Worm (Caenorhabditis elegans): ENCODE measurements around the gene Y57G11C.38.
A peak's percentile ranks its signal among the peaks of the same experiment; 100 is the strongest.

Gene Y57G11C.38

DNA sequence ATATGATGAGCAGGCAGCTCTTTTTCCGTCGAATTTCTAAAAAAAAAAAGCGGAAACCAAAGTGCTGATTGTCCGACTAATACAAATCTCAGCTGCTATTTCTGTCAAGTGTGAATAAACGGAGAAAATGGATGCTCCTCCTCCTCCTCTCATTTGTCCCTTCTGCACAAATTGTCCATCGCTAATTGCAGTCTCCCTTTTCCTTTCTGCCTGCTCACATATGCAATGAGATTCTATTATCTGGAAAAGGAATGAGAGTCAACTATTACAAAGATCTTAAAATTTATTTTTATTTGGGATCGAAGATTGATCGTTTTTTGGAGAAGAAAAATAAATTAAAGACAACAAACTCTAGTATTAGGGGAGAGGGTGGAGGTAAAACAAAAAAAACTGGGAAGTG, 40.0 kb upstream of the Y57G11C.38 start (continued):
- TF ChIP-seq nhr-77 (tag; optimal IDR thresholded peaks at IDR 0.05) = no peak
- TF ChIP-seq D1046.2 (GFP tag; IDR thresholded peaks at IDR 0.05) = no peak
- no peak for TF ChIP-seq nhr-237 (tag; optimal IDR thresholded peaks at IDR 0.05)
- no peak for TF ChIP-seq nhr-28 (tag; optimal IDR thresholded peaks at IDR 0.05)
- TF ChIP-seq spr-1 (tag; optimal IDR thresholded peaks at IDR 0.05) = peak; percentile 66
- TF ChIP-seq ceh-82 (tag; optimal IDR thresholded peaks at IDR 0.05) = no peak
- TF ChIP-seq skn-1 (tag; optimal IDR thresholded peaks at IDR 0.05) = no peak
- TF ChIP-seq ztf-11 (tag; optimal IDR thresholded peaks at IDR 0.05) = no peak
- no peak for TF ChIP-seq dmd-8 (GFP tag; IDR thresholded peaks at IDR 0.05)
- TF ChIP-seq nhr-76 (tag; optimal IDR thresholded peaks at IDR 0.05) = no peak
- peak; percentile 52 for TF ChIP-seq ama-1 (optimal IDR thresholded peaks at IDR 0.05)
- no peak for TF ChIP-seq lin-39 (tag; optimal IDR thresholded peaks at IDR 0.05)
- no peak for TF ChIP-seq spr-3 (GFP tag; optimal IDR thresholded peaks at IDR 0.05)
- peak; percentile 46 for TF ChIP-seq aha-1 (tag)
- TF ChIP-seq F37D6.2 (tag; optimal IDR thresholded peaks at IDR 0.05) = no peak
- no peak; the same call in 1 of the 2 replicates for TF ChIP-seq Y48G9A.11 (GFP tag; IDR thresholded peaks at IDR 0.05)
- no peak for TF ChIP-seq nhr-6 (tag; optimal IDR thresholded peaks at IDR 0.05)
- no peak for TF ChIP-seq lir-3 (tag; optimal IDR thresholded peaks at IDR 0.05)
- TF ChIP-seq dve-1 (tag; optimal IDR thresholded peaks at IDR 0.05; ENCODE audit: insufficient read depth) = peak; percentile 32
- no peak for TF ChIP-seq saeg-2 (GFP tag; IDR thresholded peaks at IDR 0.05)
- no peak for TF ChIP-seq egl-43 (GFP tag; IDR thresholded peaks at IDR 0.05)
- no peak for TF ChIP-seq Y5F2A.4 (GFP tag; optimal IDR thresholded peaks at IDR 0.05)
- peak; percentile 85 for TF ChIP-seq snpc-1.2 (GFP tag; IDR thresholded peaks at IDR 0.05)
- TF ChIP-seq hlh-30 (tag; optimal IDR thresholded peaks at IDR 0.05; ENCODE audit: insufficient read depth) = no peak
- no peak for TF ChIP-seq arid-1 (GFP tag; conservative IDR thresholded peaks at IDR 0.05)
- TF ChIP-seq dmd-9 (GFP tag; IDR thresholded peaks at IDR 0.05) = no peak
- TF ChIP-seq lin-13 (GFP tag; optimal IDR thresholded peaks at IDR 0.05) = peak; percentile 31
- no peak for TF ChIP-seq ztf-7 (tag; optimal IDR thresholded peaks at IDR 0.05)
- TF ChIP-seq zfp-3 (GFP tag; conservative IDR thresholded peaks at IDR 0.05) = peak; percentile 89
- TF ChIP-seq Y105C5A.15 (GFP tag; IDR thresholded peaks at IDR 0.05) = no peak
- TF ChIP-seq T26A8.4 (GFP tag; IDR thresholded peaks at IDR 0.05) = no peak
- TF ChIP-seq madf-9 (GFP tag; conservative IDR thresholded peaks at IDR 0.05) = no peak
- no peak for TF ChIP-seq ceh-28 (tag; optimal IDR thresholded peaks at IDR 0.05)
- TF ChIP-seq unc-130 (GFP tag; optimal IDR thresholded peaks at IDR 0.05) = no peak
- TF ChIP-seq nhr-102 (tag; optimal IDR thresholded peaks at IDR 0.05) = peak; percentile 65
- TF ChIP-seq hmg-1.1 (GFP tag; IDR thresholded peaks at IDR 0.05) = no peak
- TF ChIP-seq nhr-111 (GFP tag; optimal IDR thresholded peaks at IDR 0.05) = peak; percentile 31
- TF ChIP-seq tag-97 (GFP tag; IDR thresholded peaks at IDR 0.05) = no peak
- no peak for TF ChIP-seq mdl-1 (tag; optimal IDR thresholded peaks at IDR 0.05)
- TF ChIP-seq nhr-41 (GFP tag; IDR thresholded peaks at IDR 0.05) = no peak
- TF ChIP-seq lin-38 (GFP tag; IDR thresholded peaks at IDR 0.05) = peak; percentile 64
- TF ChIP-seq ctbp-1 (GFP tag; IDR thresholded peaks at IDR 0.05) = no peak
- no peak for TF ChIP-seq fkh-10 (GFP tag; optimal IDR thresholded peaks at IDR 0.05)
- no peak for TF ChIP-seq F44E2.7 (GFP tag; IDR thresholded peaks at IDR 0.05)
- peak; percentile 63 for TF ChIP-seq zip-2 (tag; optimal IDR thresholded peaks at IDR 0.05)
- no peak for TF ChIP-seq mes-2 (tag; optimal IDR thresholded peaks at IDR 0.05; ENCODE audit: poor library complexity, severe bottlenecking)
- peak; percentile 18 for TF ChIP-seq rbr-2 (tag; optimal IDR thresholded peaks at IDR 0.05)
- no peak for TF ChIP-seq nhr-11 (tag; optimal IDR thresholded peaks at IDR 0.05)
- peak; percentile 7 for TF ChIP-seq fos-1 (tag; optimal IDR thresholded peaks at IDR 0.05)
- no peak for TF ChIP-seq F49E8.2 (tag; optimal IDR thresholded peaks at IDR 0.05; ENCODE audit: borderline replicate concordance)
- no peak for TF ChIP-seq ZK337.2 (GFP tag; IDR thresholded peaks at IDR 0.05)
- no peak for TF ChIP-seq unc-39 (tag; optimal IDR thresholded peaks at IDR 0.05)
- TF ChIP-seq hif-1 (tag; optimal IDR thresholded peaks at IDR 0.05) = no peak
